Worm (Caenorhabditis elegans) whole organism, early embryonic: ENCODE results near the gene C06E8.5.

Experiments used
- F13C5.2 ChIP-seq: sonication (generic microtip); optimal IDR thresholded peaks from 2 replicates; lab custom pipeline; 2017; ENCODE audit warnings: mild to moderate bottlenecking, missing genetic modification characterization, inconsistent platforms, missing compliant biosample characterization
- ama-1 ChIP-seq: fragments of 150-350 bp; optimal IDR thresholded peaks from 2 replicates; lab custom pipeline; 2014
- ceh-13 ChIP-seq: fragments of 200-800 bp; sonication (Bioruptor generic); optimal IDR thresholded peaks from 2 replicates; lab custom pipeline; 2018; ENCODE audit warnings: mild to moderate bottlenecking, missing genetic modification characterization, missing compliant biosample characterization
- ets-7 ChIP-seq: sonication (generic microtip); optimal IDR thresholded peaks from 2 replicates; lab custom pipeline; 2016; ENCODE audit warnings: missing genotype, missing genetic modification characterization, missing compliant biosample characterization
- flt-1 ChIP-seq: fragments of 200-800 bp; sonication (Bioruptor generic); IDR thresholded peaks from 2 replicates; pipeline ENCODE4 v1.3.6; 2022; ENCODE audit warnings: missing genetic modification characterization, missing compliant biosample characterization
- hnd-1 ChIP-seq: sonication (generic microtip); optimal IDR thresholded peaks from 2 replicates; lab custom pipeline; 2016; ENCODE audit warnings: missing genetic modification characterization, missing compliant biosample characterization
- pes-1 ChIP-seq: fragments of 200-800 bp; sonication (Bioruptor generic); IDR thresholded peaks from 2 replicates; pipeline ENCODE4 v1.3.6; 2022; ENCODE audit warnings: missing genetic modification reagents, missing genetic modification characterization, missing compliant biosample characterization
- tra-4 ChIP-seq: sonication (generic microtip); optimal IDR thresholded peaks from 2 replicates; lab custom pipeline; 2017; ENCODE audit warnings: missing genetic modification characterization, missing compliant biosample characterization

DNA sequence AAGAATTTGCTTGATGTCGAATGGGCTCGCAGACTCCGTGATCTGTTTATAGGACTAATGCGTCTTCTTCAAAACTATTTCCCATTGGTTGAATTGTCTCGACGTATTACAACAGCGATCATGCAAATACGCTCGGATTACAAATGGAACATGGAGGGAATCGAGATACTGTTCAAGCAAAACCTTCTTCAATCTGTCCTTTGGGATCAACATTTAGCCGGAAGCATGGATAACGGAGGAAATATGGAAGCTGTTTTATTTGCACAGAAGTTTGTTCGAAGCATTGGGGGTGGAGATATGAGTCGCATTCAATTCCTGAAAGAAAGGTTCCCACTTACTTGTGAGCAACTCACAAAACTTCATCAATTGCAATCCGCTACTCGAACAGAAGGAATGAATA, 49.5 kb downstream of the C06E8.5 start:
- TF ChIP-seq ets-7 (tag; lab: Kevin White, UChicago), result no peak
- no peak for TF ChIP-seq ama-1
- TF ChIP-seq hnd-1 (tag; lab: Kevin White, UChicago), result no peak
- no peak for TF ChIP-seq F13C5.2 (tag; lab: Kevin White, UChicago)
- no peak for TF ChIP-seq ceh-13
- no peak for TF ChIP-seq pes-1 (GFP tag; lab: Robert Waterston, UW)
- no peak for TF ChIP-seq flt-1 (GFP tag; lab: Robert Waterston, UW)
- TF ChIP-seq tra-4 (tag; lab: Kevin White, UChicago), result no peak
